Worm (Caenorhabditis elegans) whole organism, mixed stage, embryonic: ENCODE results near the gene C33A12.4.

Source experiments
- bed-3 ChIP-seq: fragments of 200-800 bp; sonication (Bioruptor generic); optimal IDR thresholded peaks from 3 replicates; lab custom pipeline; 2018; ENCODE audit warnings: mild to moderate bottlenecking, missing genetic modification characterization, moderate library complexity, missing compliant biosample characterization
- ceh-39 ChIP-seq: fragments of 150-350 bp; optimal IDR thresholded peaks from 2 replicates; lab custom pipeline; 2014; ENCODE audit warnings: missing biosample characterization, missing genetic modification characterization
- ceh-83 ChIP-seq: fragments of 200-800 bp; sonication (Bioruptor generic); optimal IDR thresholded peaks from 2 replicates; lab custom pipeline; 2018; ENCODE audit warnings: mild to moderate bottlenecking, missing genetic modification characterization, missing compliant biosample characterization
- ces-1 ChIP-seq: fragments of 150-350 bp; optimal IDR thresholded peaks from 2 replicates; lab custom pipeline; 2014; ENCODE audit warnings: missing biosample characterization, missing genetic modification reagents, missing genetic modification characterization
- elt-3 ChIP-seq: fragments of 150-350 bp; optimal IDR thresholded peaks from 2 replicates; lab custom pipeline; 2014; ENCODE audit warnings: missing biosample characterization, missing genetic modification characterization
- flh-1 ChIP-seq: fragments of 200-800 bp; sonication (Bioruptor generic); optimal IDR thresholded peaks from 2 replicates; lab custom pipeline; 2018; ENCODE audit warnings: mild to moderate bottlenecking, missing genetic modification characterization, moderate library complexity, missing compliant biosample characterization
- ham-2 ChIP-seq: fragments of 200-800 bp; sonication (Bioruptor generic); optimal IDR thresholded peaks from 2 replicates; lab custom pipeline; 2018; ENCODE audit warnings: mild to moderate bottlenecking, missing genetic modification characterization, missing compliant biosample characterization
- hlh-1 ChIP-seq: fragments of 150-350 bp; optimal IDR thresholded peaks from 2 replicates; lab custom pipeline; 2014; ENCODE audit warnings: missing biosample characterization, missing genetic modification reagents, missing genetic modification characterization
- lin-32 ChIP-seq: fragments of 200-800 bp; sonication (Bioruptor generic); optimal IDR thresholded peaks from 2 replicates; lab custom pipeline; 2018; ENCODE audit warnings: mild to moderate bottlenecking, missing genetic modification characterization, missing compliant biosample characterization
- lsy-2 ChIP-seq: fragments of 150-350 bp; optimal IDR thresholded peaks from 2 replicates; lab custom pipeline; 2014; ENCODE audit warnings: missing biosample characterization, missing genetic modification characterization
- mab-5 ChIP-seq: fragments of 150-350 bp; optimal IDR thresholded peaks from 2 replicates; lab custom pipeline; 2014; ENCODE audit warnings: missing biosample characterization, missing genetic modification characterization
- mep-1 ChIP-seq: fragments of 150-350 bp; optimal IDR thresholded peaks from 2 replicates; lab custom pipeline; 2017; ENCODE audit warnings: missing biosample characterization, missing genetic modification reagents, missing genetic modification characterization, inconsistent platforms
- mls-2 ChIP-seq: sonication (generic microtip); optimal IDR thresholded peaks from 2 replicates; lab custom pipeline; 2016; ENCODE audit warnings: mild to moderate bottlenecking, missing genetic modification characterization, moderate library complexity, missing compliant biosample characterization
- nhr-12 ChIP-seq: fragments of 150-350 bp; optimal IDR thresholded peaks from 2 replicates; lab custom pipeline; 2014; ENCODE audit warnings: missing biosample characterization, missing genetic modification characterization
- nhr-2 ChIP-seq: fragments of 150-350 bp; optimal IDR thresholded peaks from 2 replicates; lab custom pipeline; 2014; ENCODE audit warnings: missing biosample characterization, missing genetic modification characterization
- nhr-237 ChIP-seq: fragments of 150-350 bp; optimal IDR thresholded peaks from 2 replicates; lab custom pipeline; 2014; ENCODE audit warnings: missing biosample characterization, missing genetic modification characterization
- nhr-28 ChIP-seq: fragments of 150-350 bp; optimal IDR thresholded peaks from 2 replicates; lab custom pipeline; 2014; ENCODE audit warnings: missing biosample characterization, missing genetic modification characterization
- nhr-76 ChIP-seq: sonication (generic microtip); optimal IDR thresholded peaks from 2 replicates; lab custom pipeline; 2017; ENCODE audit warnings: missing biosample characterization, missing genetic modification characterization
- pha-4 ChIP-seq: fragments of 150-350 bp; optimal IDR thresholded peaks from 2 replicates; lab custom pipeline; 2018; ENCODE audit warnings: missing biosample characterization, missing genetic modification reagents, missing genetic modification characterization
- sem-2 ChIP-seq: fragments of 200-800 bp; sonication (Bioruptor generic); optimal IDR thresholded peaks from 2 replicates; lab custom pipeline; 2018; ENCODE audit warnings: mild to moderate bottlenecking, missing genetic modification characterization, missing compliant biosample characterization
- snpc-4 ChIP-seq: fragments of 150-350 bp; optimal IDR thresholded peaks from 2 replicates; lab custom pipeline; 2014; ENCODE audit warnings: missing biosample characterization, missing genetic modification characterization
- tbx-8 ChIP-seq: fragments of 200-800 bp; sonication (Bioruptor generic); optimal IDR thresholded peaks from 2 replicates; lab custom pipeline; 2018; ENCODE audit warnings: mild to moderate bottlenecking, missing genetic modification characterization, moderate library complexity, missing compliant biosample characterization
- unc-120 ChIP-seq: sonication (generic microtip); optimal IDR thresholded peaks from 2 replicates; lab custom pipeline; 2017; ENCODE audit warnings: missing genetic modification characterization, missing compliant biosample characterization; ENCODE audit not compliant: poor library complexity, severe bottlenecking
- zip-8 ChIP-seq: fragments of 150-350 bp; optimal IDR thresholded peaks from 2 replicates; lab custom pipeline; 2014; ENCODE audit warnings: missing biosample characterization, missing genetic modification characterization
- ztf-11 ChIP-seq: fragments of 150-350 bp; optimal IDR thresholded peaks from 2 replicates; lab custom pipeline; 2014; ENCODE audit warnings: missing biosample characterization, missing genetic modification characterization

The C33A12.4 gene

ce11 chrIV:9535105-9535504 is 24.7 kb upstream of the C33A12.4 start:
- TF ChIP-seq tbx-8 (no peak), elt-3 (peak; percentile 21)

ce11 chrIV:9534342-9534741 is 24.0 kb upstream of the C33A12.4 start:
- TF ChIP-seq elt-3 (no peak), mep-1 (tag; lab: Kevin White, UChicago) (no peak), nhr-2 (tag; lab: Kevin White, UChicago) (no peak), unc-120 (no peak), lsy-2 (no peak), ham-2 (GFP tag; lab: Kevin White, UChicago) (no peak)

ce11 chrIV:9533071-9533470 is 22.7 kb upstream of the C33A12.4 start, which contains the start of gene F56H11.2:
Gene F56H11.2 (minus strand): TSS chrIV:9533171.
- TF ChIP-seq lin-32 (GFP tag; lab: Kevin White, UChicago) (no peak), snpc-4 (tag; lab: Kevin White, UChicago) (no peak), nhr-76 (tag; lab: Kevin White, UChicago) (no peak), sem-2 (GFP tag; lab: Kevin White, UChicago) (no peak), zip-8 (tag; lab: Kevin White, UChicago) (no peak), bed-3 (GFP tag; lab: Kevin White, UChicago) (no peak), nhr-237 (tag; lab: Kevin White, UChicago) (no peak), ztf-11 (no peak), tbx-8 (no peak), nhr-12 (no peak), elt-3 (no peak), mab-5 (tag; lab: Kevin White, UChicago) (no peak), mls-2 (no peak), ceh-83 (GFP tag; lab: Kevin White, UChicago) (no peak), ham-2 (GFP tag; lab: Kevin White, UChicago) (no peak)
- TF ChIP-seq, all 35 proteins: peak for 0

ce11 chrIV:9530768-9531167 is 20.4 kb upstream of the C33A12.4 start:
- TF ChIP-seq zip-8 (tag; lab: Kevin White, UChicago) (no peak), sem-2 (GFP tag; lab: Kevin White, UChicago) (no peak)

- no peak for TF ChIP-seq sem-2 (GFP tag; lab: Kevin White, UChicago)
- TF ChIP-seq flh-1 (GFP tag; lab: Kevin White, UChicago) = no peak
- no peak for TF ChIP-seq nhr-28 (tag; lab: Kevin White, UChicago)
- no peak for TF ChIP-seq hlh-1 (tag; lab: Kevin White, UChicago)
- no peak for TF ChIP-seq unc-120
Observed at ce11 chrIV:9529647-9530046, 19.3 kb upstream of the C33A12.4 start, which contains the start of gene elo-7. Gene elo-7 (plus strand): TSS chrIV:9529947.

ce11 chrIV:9527002-9527401 is 16.6 kb upstream of the C33A12.4 start:
- no peak for TF ChIP-seq ztf-11

ce11 chrIV:9525682-9526416 is 15.5 kb upstream of the C33A12.4 start, which contains the start of gene elo-1:
Gene elo-1 (plus strand): TSS chrIV:9526366.
- TF ChIP-seq tbx-8 (no peak), hlh-1 (tag; lab: Kevin White, UChicago) (peak; percentile 10)

ce11 chrIV:9524849-9525460 is 14.6 kb upstream of the C33A12.4 start, which contains the start of gene ndua-5:
Gene ndua-5 (minus strand): TSS chrIV:9524899.
- TF ChIP-seq nhr-76 (tag; lab: Kevin White, UChicago) (no peak), ceh-39 (tag; lab: Kevin White, UChicago) (no peak), nhr-237 (tag; lab: Kevin White, UChicago) (peak; percentile 29), lsy-2 (peak; percentile 52), pha-4 (tag; lab: Kevin White, UChicago) (no peak), ces-1 (GFP tag; lab: Kevin White, UChicago) (peak; percentile 36)
